Worm (Caenorhabditis elegans): ENCODE data around the gene F47B7.3.
A peak's percentile ranks its signal among the peaks of the same experiment; 100 is the strongest.

Gene F47B7.3

ce11 chrX:3764295-3764694, at the start of gene F47B7.3:
F47B7.3 (minus strand) TSS chrX:3764395.
- TF ChIP-seq Y55F3AM.14 (GFP tag; optimal IDR thresholded peaks at IDR 0.05) (no peak), snpc-4 (tag; optimal IDR thresholded peaks at IDR 0.05) (no peak), ama-1 (optimal IDR thresholded peaks at IDR 0.05) (no peak), fos-1 (tag; optimal IDR thresholded peaks at IDR 0.05) (no peak), sma-9 (GFP tag; optimal IDR thresholded peaks at IDR 0.05) (no peak), sma-9 (tag; optimal IDR thresholded peaks at IDR 0.05) (no peak), elt-1 (tag; optimal IDR thresholded peaks at IDR 0.05) (no peak), unc-39 (tag; optimal IDR thresholded peaks at IDR 0.05) (no peak), lin-13 (GFP tag; optimal IDR thresholded peaks at IDR 0.05) (no peak), ceh-82 (tag; optimal IDR thresholded peaks at IDR 0.05) (no peak), F13H6.1 (tag; optimal IDR thresholded peaks at IDR 0.05) (no peak), egl-27 (tag; optimal IDR thresholded peaks at IDR 0.05) (no peak), sma-3 (GFP tag; optimal IDR thresholded peaks at IDR 0.05) (no peak), unc-55 (GFP tag; optimal IDR thresholded peaks at IDR 0.05) (no peak), mab-5 (tag; optimal IDR thresholded peaks at IDR 0.05) (no peak), ZK546.5 (tag; optimal IDR thresholded peaks at IDR 0.05) (no peak), sem-4 (tag; optimal IDR thresholded peaks at IDR 0.05) (no peak), aly-2 (tag; optimal IDR thresholded peaks at IDR 0.05) (no peak), nhr-77 (tag; optimal IDR thresholded peaks at IDR 0.05) (no peak), ztf-11 (tag; optimal IDR thresholded peaks at IDR 0.05) (no peak)

- no peak for TF ChIP-seq skn-1 (tag; optimal IDR thresholded peaks at IDR 0.05)
- no peak for TF ChIP-seq sma-3 (GFP tag; optimal IDR thresholded peaks at IDR 0.05)
- no peak for TF ChIP-seq F13H6.1 (tag; optimal IDR thresholded peaks at IDR 0.05)
- no peak for TF ChIP-seq elt-1 (tag; optimal IDR thresholded peaks at IDR 0.05)
- no peak for TF ChIP-seq zag-1 (tag; optimal IDR thresholded peaks at IDR 0.05)
- TF ChIP-seq nhr-11 (tag; optimal IDR thresholded peaks at IDR 0.05): no peak
- TF ChIP-seq nhr-237 (tag; optimal IDR thresholded peaks at IDR 0.05): no peak
- no peak for TF ChIP-seq egl-27 (tag; optimal IDR thresholded peaks at IDR 0.05)
- TF ChIP-seq nhr-23 (tag; optimal IDR thresholded peaks at IDR 0.05): no peak
- no peak for TF ChIP-seq lin-11 (tag; optimal IDR thresholded peaks at IDR 0.05)
- no peak for TF ChIP-seq Y55F3AM.14 (GFP tag; optimal IDR thresholded peaks at IDR 0.05)
- no peak for TF ChIP-seq mbf-1 (tag; optimal IDR thresholded peaks at IDR 0.05)
- TF ChIP-seq nhr-10 (tag; optimal IDR thresholded peaks at IDR 0.05): no peak
- TF ChIP-seq lsy-2 (tag; optimal IDR thresholded peaks at IDR 0.05): no peak
- no peak for TF ChIP-seq lin-13 (GFP tag; optimal IDR thresholded peaks at IDR 0.05)
- no peak for TF ChIP-seq ama-1 (optimal IDR thresholded peaks at IDR 0.05)
These were observed 43.0 kb upstream of the F47B7.3 start, which contains the start of gene F35A5.1 for ce11 chrX:3807166-3807565. F35A5.1 (plus strand) TSS chrX:3807466.

- no peak for TF ChIP-seq nhr-23 (tag; optimal IDR thresholded peaks at IDR 0.05)
- no peak for TF ChIP-seq unc-62 (GFP tag; optimal IDR thresholded peaks at IDR 0.05)
- no peak for TF ChIP-seq Y55F3AM.14 (GFP tag; optimal IDR thresholded peaks at IDR 0.05)
- TF ChIP-seq nhr-237 (tag; optimal IDR thresholded peaks at IDR 0.05): no peak
- TF ChIP-seq ztf-4 (tag; optimal IDR thresholded peaks at IDR 0.05): no peak
- no peak for TF ChIP-seq snpc-4 (tag; optimal IDR thresholded peaks at IDR 0.05)
- TF ChIP-seq crh-2 (tag; optimal IDR thresholded peaks at IDR 0.05): no peak
These were observed 40.6 kb upstream of the F47B7.3 start, which contains the start of gene F35A5.2 for ce11 chrX:3804837-3805236. F35A5.2 (plus strand) TSS chrX:3805137.

- TF ChIP-seq lin-11 (tag; optimal IDR thresholded peaks at IDR 0.05): no peak
- TF ChIP-seq snpc-4 (tag; optimal IDR thresholded peaks at IDR 0.05): peak; percentile 23
- peak; percentile 9 for TF ChIP-seq ztf-4 (tag; optimal IDR thresholded peaks at IDR 0.05)
- no peak for TF ChIP-seq blmp-1 (tag; optimal IDR thresholded peaks at IDR 0.05; ENCODE audit: insufficient read depth)
- peak; percentile 74 to 86 for TF ChIP-seq lsy-2 (tag; optimal IDR thresholded peaks at IDR 0.05)
- no peak for TF ChIP-seq nhr-10 (tag; optimal IDR thresholded peaks at IDR 0.05)
- TF ChIP-seq lin-13 (GFP tag; optimal IDR thresholded peaks at IDR 0.05): peak; percentile 77
- TF ChIP-seq egl-27 (tag; optimal IDR thresholded peaks at IDR 0.05): peak; percentile 64
- no peak for TF ChIP-seq nhr-237 (tag; optimal IDR thresholded peaks at IDR 0.05)
- TF ChIP-seq peb-1 (tag; optimal IDR thresholded peaks at IDR 0.05): no peak
- no peak for TF ChIP-seq skn-1 (tag; optimal IDR thresholded peaks at IDR 0.05)
- TF ChIP-seq sma-9 (GFP tag; optimal IDR thresholded peaks at IDR 0.05): peak; percentile 91
- no peak for TF ChIP-seq sma-9 (tag; optimal IDR thresholded peaks at IDR 0.05)
- TF ChIP-seq nhr-6 (tag; optimal IDR thresholded peaks at IDR 0.05): peak; percentile 62
- peak; percentile 78 for TF ChIP-seq F13H6.1 (tag; optimal IDR thresholded peaks at IDR 0.05)
- peak; percentile 78 for TF ChIP-seq C34F6.9 (tag; optimal IDR thresholded peaks at IDR 0.05)
- TF ChIP-seq elt-3 (tag; optimal IDR thresholded peaks at IDR 0.05): no peak
- TF ChIP-seq nhr-11 (tag; optimal IDR thresholded peaks at IDR 0.05): no peak
- no peak for TF ChIP-seq nhr-77 (tag; optimal IDR thresholded peaks at IDR 0.05)
- peak; percentile 33 for TF ChIP-seq zag-1 (tag; optimal IDR thresholded peaks at IDR 0.05)
- TF ChIP-seq nhr-129 (tag; optimal IDR thresholded peaks at IDR 0.05): peak; percentile 85
- TF ChIP-seq alr-1 (tag; optimal IDR thresholded peaks at IDR 0.05): no peak
- TF ChIP-seq crh-2 (tag; optimal IDR thresholded peaks at IDR 0.05): peak; percentile 64
- peak; percentile 88 for TF ChIP-seq sem-4 (tag; optimal IDR thresholded peaks at IDR 0.05)
- peak; percentile 41 for TF ChIP-seq ceh-16 (tag; optimal IDR thresholded peaks at IDR 0.05)
- peak; percentile 79 for TF ChIP-seq fos-1 (tag; optimal IDR thresholded peaks at IDR 0.05)
- TF ChIP-seq ceh-82 (tag; optimal IDR thresholded peaks at IDR 0.05): no peak
- peak; percentile 56 for TF ChIP-seq sma-3 (GFP tag; optimal IDR thresholded peaks at IDR 0.05)
- peak; percentile 76 for TF ChIP-seq gmeb-1 (tag; optimal IDR thresholded peaks at IDR 0.05)
- TF ChIP-seq nhr-25 (tag; optimal IDR thresholded peaks at IDR 0.05): no peak
- TF ChIP-seq mab-5 (tag; optimal IDR thresholded peaks at IDR 0.05): peak; percentile 14
- TF ChIP-seq mbf-1 (tag; optimal IDR thresholded peaks at IDR 0.05): no peak
- peak; percentile 75 for TF ChIP-seq unc-55 (GFP tag; optimal IDR thresholded peaks at IDR 0.05)
- no peak for TF ChIP-seq Y55F3AM.14 (GFP tag; optimal IDR thresholded peaks at IDR 0.05)
These were observed 39.1 kb upstream of the F47B7.3 start, which contains the start of gene F35A5.8 for ce11 chrX:3803314-3803713. F35A5.8 (minus strand) TSS chrX:3803464.

Measured in whole organism, L2 larva.